Fruit fly (Drosophila melanogaster) whole organism, prepupa: ENCODE results near the gene Ubr3.

Source experiments
- Blimp-1 ChIP-seq: fragments of 200-800 bp; sonication (Bioruptor generic); optimal IDR thresholded peaks from 3 replicates; lab custom pipeline; 2017; ENCODE audit warnings: missing biosample characterization, missing genetic modification characterization, mild to moderate bottlenecking, moderate library complexity, missing genetic modification reagents
- CG10669 ChIP-seq: fragments of 200-800 bp; sonication (Bioruptor generic); optimal IDR thresholded peaks from 3 replicates; lab custom pipeline; 2018; ENCODE audit warnings: missing biosample characterization, mild to moderate bottlenecking, missing genetic modification characterization, moderate library complexity
- CG11762 ChIP-seq: fragments of 200-800 bp; sonication (Bioruptor generic); optimal IDR thresholded peaks from 3 replicates; lab custom pipeline; 2016; ENCODE audit warnings: missing biosample characterization, missing genetic modification characterization; ENCODE audit not compliant: insufficient read depth
- CG16779 ChIP-seq: fragments of 200-800 bp; sonication (Bioruptor generic); optimal IDR thresholded peaks from 3 replicates; lab custom pipeline; 2017; ENCODE audit warnings: missing biosample characterization, mild to moderate bottlenecking, missing genetic modification characterization
- CG3919 ChIP-seq: fragments of 200-800 bp; sonication (Bioruptor generic); optimal IDR thresholded peaks from 3 replicates; lab custom pipeline; 2016; ENCODE audit warnings: missing biosample characterization, missing genetic modification characterization
- CG6163 ChIP-seq: fragments of 200-800 bp; sonication (Bioruptor generic); IDR thresholded peaks from 3 replicates; pipeline ENCODE4 v1.3.6; 2022; ENCODE audit warnings: missing biosample characterization, missing genetic modification characterization
- CG6276 ChIP-seq: fragments of 200-800 bp; sonication (Bioruptor generic); optimal IDR thresholded peaks from 2 replicates; lab custom pipeline; 2017; ENCODE audit warnings: missing biosample characterization, mild to moderate bottlenecking, missing genetic modification characterization
- CG6792 ChIP-seq: fragments of 200-800 bp; sonication (Bioruptor generic); optimal IDR thresholded peaks from 3 replicates; lab custom pipeline; 2016; ENCODE audit warnings: missing biosample characterization, missing genetic modification characterization
- CG6808 ChIP-seq: fragments of 200-800 bp; sonication (Bioruptor generic); optimal IDR thresholded peaks from 3 replicates; lab custom pipeline; 2017; ENCODE audit warnings: missing biosample characterization, missing genetic modification characterization, mild to moderate bottlenecking, moderate library complexity, missing genetic modification reagents
- CG6854 ChIP-seq: fragments of 200-800 bp; sonication (Bioruptor generic); optimal IDR thresholded peaks from 2 replicates; lab custom pipeline; 2017; ENCODE audit warnings: missing biosample characterization, mild to moderate bottlenecking, missing genetic modification characterization
- CG7368 ChIP-seq: fragments of 200-800 bp; sonication (Bioruptor generic); optimal IDR thresholded peaks from 3 replicates; lab custom pipeline; 2016; ENCODE audit warnings: missing biosample characterization, missing genetic modification characterization
- CG8119 ChIP-seq: fragments of 200-800 bp; sonication (Bioruptor generic); IDR thresholded peaks from 3 replicates; pipeline ENCODE4 v1.3.6; 2022; ENCODE audit warnings: missing biosample characterization, missing genetic modification characterization
- CG8319 ChIP-seq: fragments of 200-800 bp; sonication (Bioruptor generic); optimal IDR thresholded peaks from 3 replicates; lab custom pipeline; 2016; ENCODE audit warnings: missing biosample characterization, missing genetic modification characterization
- CG8632 ChIP-seq: fragments of 200-800 bp; sonication (Bioruptor generic); optimal IDR thresholded peaks from 3 replicates; lab custom pipeline; 2016; ENCODE audit warnings: missing biosample characterization, missing genetic modification characterization
- CG9139 ChIP-seq: fragments of 200-800 bp; sonication (Bioruptor generic); optimal IDR thresholded peaks from 3 replicates; lab custom pipeline; 2017; ENCODE audit warnings: missing biosample characterization, mild to moderate bottlenecking, missing genetic modification characterization
- Eip75B ChIP-seq: fragments of 200-800 bp; sonication (Bioruptor generic); optimal IDR thresholded peaks from 3 replicates; lab custom pipeline; 2016; ENCODE audit warnings: missing biosample characterization, missing genetic modification characterization
- Eip78C ChIP-seq: fragments of 200-800 bp; sonication (Bioruptor generic); peaks from one replicate; lab custom pipeline; 2016; ENCODE audit warnings: missing biosample characterization, missing genetic modification characterization
- Hr38 ChIP-seq: sonication (Bioruptor generic); optimal IDR thresholded peaks from 2 replicates; lab custom pipeline; 2016; ENCODE audit warnings: missing biosample characterization, missing genetic modification characterization
- Lpt ChIP-seq: fragments of 200-800 bp; sonication (Bioruptor generic); optimal IDR thresholded peaks from 3 replicates; lab custom pipeline; 2016; ENCODE audit warnings: missing biosample characterization, missing genetic modification characterization
- Met ChIP-seq: fragments of 200-800 bp; sonication (Bioruptor generic); optimal IDR thresholded peaks from 3 replicates; lab custom pipeline; 2016; ENCODE audit warnings: missing biosample characterization, missing genetic modification characterization
- OdsH ChIP-seq: fragments of 200-800 bp; sonication (Bioruptor generic); optimal IDR thresholded peaks from 3 replicates; lab custom pipeline; 2016; ENCODE audit warnings: missing biosample characterization, missing genetic modification characterization
- Sox102F ChIP-seq: fragments of 200-800 bp; sonication (Bioruptor generic); optimal IDR thresholded peaks from 2 replicates; lab custom pipeline; 2016; ENCODE audit warnings: missing biosample characterization, mild to moderate bottlenecking, missing genetic modification characterization
- achi ChIP-seq: fragments of 200-800 bp; sonication (Bioruptor generic); optimal IDR thresholded peaks from 3 replicates; lab custom pipeline; 2016; ENCODE audit warnings: missing biosample characterization, missing genetic modification characterization
- cyc ChIP-seq: fragments of 200-800 bp; sonication (Bioruptor generic); optimal IDR thresholded peaks from 3 replicates; lab custom pipeline; 2016; ENCODE audit warnings: missing biosample characterization, missing genetic modification characterization
- dac ChIP-seq: fragments of 200-800 bp; sonication (Bioruptor generic); optimal IDR thresholded peaks from 2 replicates; lab custom pipeline; 2017; ENCODE audit warnings: missing biosample characterization, mild to moderate bottlenecking, missing genetic modification characterization
- dsx ChIP-seq: fragments of 200-800 bp; optimal IDR thresholded peaks from 3 replicates; lab custom pipeline; 2019; ENCODE audit warnings: missing biosample characterization, mild to moderate bottlenecking, missing genetic modification characterization, moderate library complexity; ENCODE audit not compliant: poor library complexity, severe bottlenecking
- eg ChIP-seq: fragments of 200-800 bp; sonication (Bioruptor generic); IDR thresholded peaks from 3 replicates; pipeline ENCODE4 v1.3.6; 2022; ENCODE audit warnings: missing biosample characterization, missing genetic modification characterization
- esn ChIP-seq: fragments of 200-800 bp; sonication (Bioruptor generic); optimal IDR thresholded peaks from 2 replicates; lab custom pipeline; 2016; ENCODE audit warnings: missing biosample characterization, mild to moderate bottlenecking, missing genetic modification characterization, moderate library complexity
- fkh ChIP-seq: fragments of 200-800 bp; sonication (Bioruptor generic); optimal IDR thresholded peaks from 3 replicates; lab custom pipeline; 2017; ENCODE audit warnings: missing biosample characterization, mild to moderate bottlenecking, missing genetic modification characterization, moderate library complexity
- net ChIP-seq: fragments of 200-800 bp; sonication (Bioruptor generic); optimal IDR thresholded peaks from 3 replicates; lab custom pipeline; 2016; ENCODE audit warnings: missing biosample characterization, missing genetic modification characterization
- pdm3 ChIP-seq: fragments of 200-800 bp; sonication (Bioruptor generic); optimal IDR thresholded peaks from 3 replicates; lab custom pipeline; 2016; ENCODE audit warnings: missing biosample characterization, missing genetic modification characterization
- salr ChIP-seq, 2 experiments: fragments of 200-800 bp; sonication (Bioruptor generic); optimal IDR thresholded peaks; 3 replicates each; lab custom pipeline; 2016 to 2018; ENCODE audit warnings: missing biosample characterization in 2 of 2, missing genetic modification characterization in 2 of 2, mild to moderate bottlenecking in 1 of 2
- spab ChIP-seq: fragments of 200-800 bp; sonication (Bioruptor generic); optimal IDR thresholded peaks from 2 replicates; lab custom pipeline; 2017; ENCODE audit warnings: missing biosample characterization, mild to moderate bottlenecking, missing genetic modification characterization, missing genetic modification reagents
- svp ChIP-seq: fragments of 200-800 bp; sonication (Bioruptor generic); peaks from one replicate; lab custom pipeline; 2016; ENCODE audit warnings: missing biosample characterization, missing genetic modification characterization
- topi ChIP-seq: fragments of 200-800 bp; sonication (Bioruptor generic); optimal IDR thresholded peaks from 3 replicates; lab custom pipeline; 2016; ENCODE audit warnings: missing biosample characterization, missing genetic modification characterization

Ubr3 gene

DNA sequence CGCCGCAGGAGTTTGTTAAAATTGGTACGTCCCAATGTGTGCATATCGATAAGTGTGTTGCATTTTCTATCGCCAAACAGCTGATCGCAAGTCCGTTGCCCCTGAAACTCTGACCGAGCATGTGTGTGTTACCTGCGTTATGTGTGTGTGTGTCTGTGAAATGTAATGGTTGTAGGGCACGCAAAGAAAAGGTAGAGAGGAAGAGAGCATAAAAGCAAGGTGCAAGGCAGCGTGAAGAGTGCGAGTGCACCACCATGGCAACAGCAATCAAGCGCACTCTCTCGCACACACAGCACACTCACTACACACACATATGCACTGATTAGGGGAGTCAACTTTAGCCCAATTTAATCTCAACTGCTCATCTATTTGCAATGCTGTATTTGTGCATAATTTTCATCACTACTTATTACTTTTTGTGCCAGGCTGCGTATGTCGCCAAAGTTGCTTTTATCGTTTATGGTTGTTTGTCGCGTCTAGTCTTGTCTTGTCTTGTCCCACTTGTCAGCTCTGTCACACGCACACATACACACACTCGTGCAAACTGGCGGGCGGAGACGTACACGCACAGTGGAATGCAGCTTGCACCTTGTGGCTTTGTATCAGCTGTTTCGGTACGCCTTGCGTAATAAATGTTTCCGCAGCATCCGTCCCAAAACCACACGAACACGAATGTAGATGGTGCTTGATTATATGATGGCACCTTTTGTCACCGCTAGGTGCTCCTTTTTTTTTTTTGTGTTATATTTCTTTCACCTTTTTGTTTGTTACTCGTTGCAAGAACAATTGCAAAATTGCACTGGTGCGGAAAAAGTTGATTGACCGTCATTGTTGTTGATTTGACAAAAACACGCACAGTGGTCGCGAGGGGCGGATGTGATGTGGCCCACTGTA is 2.1 kb downstream of the Ubr3 start (continued):
- TF ChIP-seq topi = peak; percentile 91
- TF ChIP-seq spab (GFP tag; lab: Kevin White, UChicago) = peak; percentile 72
- peak; percentile 81 for TF ChIP-seq net (GFP tag; lab: Kevin White, UChicago)
- peak; percentile 90 for TF ChIP-seq esn
- peak; percentile 79 for TF ChIP-seq CG3919 (GFP tag; lab: Kevin White, UChicago)
- TF ChIP-seq Blimp-1 = peak; percentile 61
- TF ChIP-seq CG6808 (GFP tag; lab: Kevin White, UChicago) = peak; percentile 78
- no peak for TF ChIP-seq fkh (GFP tag; lab: Kevin White, UChicago)
- TF ChIP-seq CG6792 = peak; percentile 87
- TF ChIP-seq Eip75B = peak; percentile 84
- TF ChIP-seq CG6854 = peak; percentile 26
- TF ChIP-seq CG8632 (GFP tag; lab: Kevin White, UChicago) = peak; percentile 80
- peak; percentile 89 for TF ChIP-seq CG6276
- peak; percentile 62 for TF ChIP-seq CG8319 (GFP tag; lab: Kevin White, UChicago)
- TF ChIP-seq CG9139 = no peak
- peak; percentile 93 for TF ChIP-seq Eip78C
- TF ChIP-seq cyc = peak; percentile 85
- peak; percentile 79 for TF ChIP-seq CG10669 (GFP tag; lab: Kevin White, UChicago)

DNA sequence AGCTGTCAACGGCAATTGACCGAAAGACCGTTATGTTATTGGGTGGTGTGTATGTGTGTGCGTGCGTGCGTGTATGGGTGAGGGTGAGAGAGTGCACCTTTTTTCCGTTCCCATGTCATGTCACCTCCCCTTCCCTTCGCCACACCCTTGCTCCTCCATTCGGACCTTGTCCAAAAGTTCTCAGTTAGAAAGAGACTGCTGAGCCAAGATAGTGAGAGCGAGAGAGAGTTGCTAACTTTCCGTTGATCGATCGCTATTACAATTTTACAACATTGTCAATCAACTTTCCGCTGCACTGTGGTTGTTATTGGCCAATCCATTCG is 2.7 kb downstream of the Ubr3 start:
- TF ChIP-seq CG3919 (GFP tag; lab: Kevin White, UChicago) = no peak
- TF ChIP-seq Sox102F (GFP tag; lab: Kevin White, UChicago) = no peak
- TF ChIP-seq achi (GFP tag; lab: Kevin White, UChicago) = no peak
- peak; percentile 45 for TF ChIP-seq esn
- peak; percentile 62 for TF ChIP-seq Eip78C
- TF ChIP-seq Hr38 (GFP tag; lab: Kevin White, UChicago) = no peak
- no peak for TF ChIP-seq dsx
- no peak for TF ChIP-seq eg
- peak; percentile 36 for TF ChIP-seq Eip75B
- TF ChIP-seq CG6808 (GFP tag; lab: Kevin White, UChicago) = no peak
- no peak for TF ChIP-seq CG11762 (GFP tag; lab: Kevin White, UChicago)
- no peak; the same call in 2 of the 3 replicates for TF ChIP-seq CG8119
- no peak for TF ChIP-seq salr (GFP tag; optimal IDR thresholded peaks at IDR 0.05; lab: Kevin White, UChicago)
- peak; percentile 51 for TF ChIP-seq svp (GFP tag; lab: Kevin White, UChicago)
- TF ChIP-seq topi = no peak
- no peak for TF ChIP-seq dac (GFP tag; lab: Kevin White, UChicago)
- TF ChIP-seq CG16779 (tag; lab: Kevin White, UChicago) = no peak
- TF ChIP-seq pdm3 = no peak
- 0 out of 3 replicates have a peak, but pooled peaks have one; percentile 4 for TF ChIP-seq CG6163 (GFP tag; lab: Robert Waterston, UW)
- no peak for TF ChIP-seq Lpt (GFP tag; lab: Kevin White, UChicago)
- TF ChIP-seq spab (GFP tag; lab: Kevin White, UChicago) = no peak
- no peak for TF ChIP-seq CG6276

DNA sequence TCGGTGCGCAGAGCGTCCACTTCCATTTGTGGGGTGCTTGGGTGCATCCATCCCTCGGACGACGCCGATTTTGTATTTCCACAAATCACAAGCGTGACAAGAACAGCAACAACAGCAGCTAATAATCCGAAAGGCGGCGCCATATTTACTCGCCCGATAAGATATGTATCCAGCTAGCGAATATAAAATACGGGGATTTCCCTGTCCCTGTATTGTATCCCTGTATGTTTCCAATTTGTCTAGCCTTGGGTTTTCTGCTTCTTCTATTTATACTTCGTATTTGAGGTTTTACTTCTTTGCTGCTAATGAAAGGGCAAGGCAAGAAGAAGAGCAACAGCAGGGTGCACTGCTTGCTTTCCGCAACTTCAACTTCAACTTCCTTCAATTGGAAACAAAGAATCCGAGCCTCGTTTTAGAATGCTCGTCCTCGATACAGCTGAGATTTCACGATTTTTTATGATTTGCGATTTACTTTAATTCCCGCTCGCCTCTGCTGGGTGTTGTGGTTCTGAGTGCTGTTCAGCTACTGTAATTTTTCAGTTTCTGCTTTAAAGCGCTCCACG is 8.5 kb downstream of the Ubr3 start:
- TF ChIP-seq CG16779 (tag; lab: Kevin White, UChicago) (no peak), CG7368 (no peak), dac (GFP tag; lab: Kevin White, UChicago) (no peak), Eip78C (no peak), Met (GFP tag; lab: Kevin White, UChicago) (no peak), OdsH (GFP tag; lab: Kevin White, UChicago) (no peak), Lpt (GFP tag; lab: Kevin White, UChicago) (no peak), Eip75B (no peak)
